Fruit fly (Drosophila melanogaster) whole organism, embryonic: Measurements from ENCODE around the gene TwdlN.
A peak's percentile ranks its signal among the peaks of the same experiment; 100 is the strongest.

Experiments
- Bdp1 ChIP-seq: fragments of 200-800 bp; sonication (Bioruptor generic); optimal IDR thresholded peaks from 3 replicates; lab custom pipeline; 2016; ENCODE audit warnings: missing biosample characterization, missing genetic modification characterization
- Bteb2 ChIP-seq: fragments of 200-800 bp; sonication (Bioruptor generic); optimal IDR thresholded peaks from 2 replicates; lab custom pipeline; 2016; ENCODE audit warnings: missing biosample characterization, missing genetic modification characterization
- CG1024 ChIP-seq: fragments of 200-800 bp; sonication (Bioruptor generic); IDR thresholded peaks from 2 replicates; pipeline ENCODE4 v1.3.6; 2022; ENCODE audit warnings: missing biosample characterization, missing genetic modification characterization
- CG11456 ChIP-seq: fragments of 200-800 bp; sonication (Bioruptor generic); IDR thresholded peaks from 3 replicates; pipeline ENCODE4 v1.3.6; 2022; ENCODE audit warnings: missing biosample characterization, missing genetic modification characterization
- CG12744 ChIP-seq: fragments of 200-800 bp; sonication (Bioruptor generic); optimal IDR thresholded peaks from 2 replicates; lab custom pipeline; 2016; ENCODE audit warnings: missing biosample characterization, missing genetic modification characterization
- CG14667 ChIP-seq: fragments of 200-800 bp; sonication (Bioruptor generic); IDR thresholded peaks from 2 replicates; pipeline ENCODE4 v1.3.6; 2022; ENCODE audit warnings: missing biosample characterization, missing genetic modification characterization
- CG15073 ChIP-seq: fragments of 200-800 bp; sonication (Bioruptor generic); optimal IDR thresholded peaks from 2 replicates; lab custom pipeline; 2016; ENCODE audit warnings: missing biosample characterization, missing genetic modification characterization
- CG15269 ChIP-seq: fragments of 200-800 bp; sonication (Bioruptor generic); optimal IDR thresholded peaks from 2 replicates; lab custom pipeline; 2018; ENCODE audit warnings: missing biosample characterization, mild to moderate bottlenecking, missing genetic modification characterization, moderate library complexity
- CG16813 ChIP-seq: fragments of 200-800 bp; sonication (Bioruptor generic); IDR thresholded peaks from 3 replicates; pipeline ENCODE4 v1.3.6; 2022; ENCODE audit warnings: missing biosample characterization, missing genetic modification characterization; ENCODE audit not compliant: partially characterized antibody
- CG18599 ChIP-seq: fragments of 200-800 bp; sonication (Bioruptor generic); optimal IDR thresholded peaks from 3 replicates; lab custom pipeline; 2017; ENCODE audit warnings: missing biosample characterization, missing genetic modification characterization, mild to moderate bottlenecking, moderate library complexity, missing genetic modification reagents
- CG30020 ChIP-seq: fragments of 200-800 bp; optimal IDR thresholded peaks from 2 replicates; lab custom pipeline; 2019; ENCODE audit warnings: missing biosample characterization, mild to moderate bottlenecking, missing genetic modification characterization, moderate library complexity
- CG32532 ChIP-seq: fragments of 200-800 bp; sonication (Bioruptor generic); IDR thresholded peaks from 2 replicates; pipeline ENCODE4 v1.3.6; 2022; ENCODE audit warnings: missing biosample characterization, missing genetic modification characterization
- CG3838 ChIP-seq: fragments of 200-800 bp; sonication (Bioruptor generic); optimal IDR thresholded peaks from 3 replicates; lab custom pipeline; 2016; ENCODE audit warnings: missing biosample characterization, missing genetic modification characterization
- CG3847 ChIP-seq: fragments of 200-800 bp; sonication (Bioruptor generic); IDR thresholded peaks from 2 replicates; pipeline ENCODE4 v1.3.6; 2022; ENCODE audit warnings: missing biosample characterization, missing genetic modification characterization
- CG4820 ChIP-seq: fragments of 200-800 bp; sonication (Bioruptor generic); optimal IDR thresholded peaks from 3 replicates; lab custom pipeline; 2016; ENCODE audit warnings: missing biosample characterization, missing genetic modification characterization
- CG4854 ChIP-seq: fragments of 200-800 bp; sonication (Bioruptor generic); optimal IDR thresholded peaks from 2 replicates; lab custom pipeline; 2016; ENCODE audit warnings: missing biosample characterization, missing genetic modification characterization, inconsistent platforms
- CG5953 ChIP-seq: fragments of 200-800 bp; sonication (Bioruptor generic); IDR thresholded peaks from 2 replicates; pipeline ENCODE4 v1.3.6; 2022; ENCODE audit warnings: missing biosample characterization, missing genetic modification characterization
- CG6272 ChIP-seq: fragments of 200-800 bp; sonication (Bioruptor generic); IDR thresholded peaks from 2 replicates; pipeline ENCODE4 v1.3.6; 2022; ENCODE audit warnings: missing biosample characterization, missing genetic modification characterization
- CG6654 ChIP-seq: fragments of 200-800 bp; sonication (Bioruptor generic); optimal IDR thresholded peaks from 2 replicates; lab custom pipeline; 2017; ENCODE audit warnings: missing biosample characterization, mild to moderate bottlenecking, missing genetic modification characterization
- CG6765 ChIP-seq: fragments of 200-800 bp; sonication (Bioruptor generic); optimal IDR thresholded peaks from 3 replicates; lab custom pipeline; 2017; ENCODE audit warnings: missing biosample characterization, mild to moderate bottlenecking, missing genetic modification characterization
- D ChIP-seq, 2 experiments: fragments of 200-800 bp in 1 of 2; fragments of >200 bp in 1 of 2; sonication (Bioruptor generic) in 1 of 2; optimal IDR thresholded peaks; 2 replicates in 1 of 2; 3 replicates in 1 of 2; lab custom pipeline; 2017; ENCODE audit warnings: mild to moderate bottlenecking in 1 of 2, missing biosample characterization in 1 of 2, missing genetic modification characterization in 1 of 2, missing genetic modification reagents in 1 of 2
- Dad ChIP-seq: fragments of 200-800 bp; sonication (Bioruptor generic); optimal IDR thresholded peaks from 3 replicates; lab custom pipeline; 2016; ENCODE audit warnings: missing biosample characterization, missing genetic modification characterization
- E2f2 ChIP-seq: fragments of 200-800 bp; sonication (Bioruptor generic); IDR thresholded peaks from 2 replicates; pipeline ENCODE4 v1.3.6; 2022; ENCODE audit warnings: missing biosample characterization, missing genetic modification characterization
- ERR ChIP-seq: fragments of 200-800 bp; sonication (Bioruptor generic); optimal IDR thresholded peaks from 2 replicates; lab custom pipeline; 2016; ENCODE audit warnings: missing biosample characterization, missing genetic modification characterization
- Fer1 ChIP-seq: fragments of 200-800 bp; sonication (Bioruptor generic); optimal IDR thresholded peaks from 2 replicates; lab custom pipeline; 2017; ENCODE audit warnings: missing biosample characterization, mild to moderate bottlenecking, missing genetic modification characterization
- Hmx ChIP-seq: fragments of 200-800 bp; sonication (Bioruptor generic); optimal IDR thresholded peaks from 2 replicates; lab custom pipeline; 2016; ENCODE audit warnings: missing biosample characterization, missing genetic modification characterization
- Max ChIP-seq: fragments of 200-800 bp; sonication (Bioruptor generic); optimal IDR thresholded peaks from 2 replicates; lab custom pipeline; 2016; ENCODE audit warnings: missing biosample characterization, mild to moderate bottlenecking, missing genetic modification characterization
- Mes4 ChIP-seq: fragments of 200-800 bp; sonication (Bioruptor generic); optimal IDR thresholded peaks from 2 replicates; lab custom pipeline; 2016; ENCODE audit warnings: missing biosample characterization, missing genetic modification characterization
- NK7.1 ChIP-seq: fragments of 200-800 bp; sonication (Bioruptor generic); optimal IDR thresholded peaks from 3 replicates; lab custom pipeline; 2016; ENCODE audit warnings: missing biosample characterization, missing genetic modification characterization
- Nf-YA ChIP-seq: fragments of 200-800 bp; sonication (Bioruptor generic); IDR thresholded peaks from 2 replicates; pipeline ENCODE4 v1.3.6; 2022; ENCODE audit warnings: missing biosample characterization, missing genetic modification characterization
- Oaz ChIP-seq: fragments of 200-800 bp; sonication (Bioruptor generic); IDR thresholded peaks from 2 replicates; pipeline ENCODE4 v1.3.6; 2022; ENCODE audit warnings: missing biosample characterization, missing genetic modification characterization
- Sox100B ChIP-seq: fragments of 200-800 bp; sonication (Bioruptor generic); optimal IDR thresholded peaks from 3 replicates; lab custom pipeline; 2018; ENCODE audit warnings: missing biosample characterization, mild to moderate bottlenecking, missing genetic modification characterization
- Sox102F ChIP-seq: fragments of 200-800 bp; sonication (Bioruptor generic); optimal IDR thresholded peaks from 2 replicates; lab custom pipeline; 2018; ENCODE audit warnings: missing biosample characterization, mild to moderate bottlenecking, missing genetic modification characterization, moderate library complexity
- Sry-δ ChIP-seq: fragments of 200-800 bp; sonication (Bioruptor generic); optimal IDR thresholded peaks from 2 replicates; lab custom pipeline; 2016; ENCODE audit warnings: missing biosample characterization, missing genetic modification characterization
- Taf1 ChIP-seq: fragments of 200-800 bp; sonication (Bioruptor generic); IDR thresholded peaks from 2 replicates; pipeline ENCODE4 v1.3.6; 2022; ENCODE audit warnings: missing biosample characterization, missing genetic modification characterization
- Tbp ChIP-seq: fragments of >200 bp; optimal IDR thresholded peaks from 2 replicates; lab custom pipeline; 2018; ENCODE audit warnings: missing biosample characterization, missing genetic modification characterization
- Vsx1 ChIP-seq: fragments of 200-800 bp; sonication (Bioruptor generic); optimal IDR thresholded peaks from 2 replicates; lab custom pipeline; 2017; ENCODE audit warnings: missing biosample characterization, mild to moderate bottlenecking, missing genetic modification characterization, missing genetic modification reagents
- br ChIP-seq: fragments of >200 bp; optimal IDR thresholded peaks from 2 replicates; lab custom pipeline; 2017
- cad ChIP-seq: fragments of >200 bp; optimal IDR thresholded peaks from 2 replicates; lab custom pipeline; 2017; ENCODE audit warnings: missing biosample characterization, missing genetic modification characterization
- exex ChIP-seq: fragments of 200-800 bp; sonication (Bioruptor generic); optimal IDR thresholded peaks from 4 replicates; lab custom pipeline; 2018; ENCODE audit warnings: missing biosample characterization, mild to moderate bottlenecking, missing genetic modification characterization, moderate library complexity
- grau ChIP-seq: fragments of 200-800 bp; optimal IDR thresholded peaks from 3 replicates; lab custom pipeline; 2019; ENCODE audit warnings: missing biosample characterization, mild to moderate bottlenecking, missing genetic modification characterization, moderate library complexity
- gsb ChIP-seq: fragments of 200-800 bp; sonication (Bioruptor generic); IDR thresholded peaks from 2 replicates; pipeline ENCODE4 v1.3.6; 2022; ENCODE audit warnings: missing biosample characterization, missing genetic modification characterization
- h ChIP-seq: fragments of >200 bp; optimal IDR thresholded peaks from 2 replicates; lab custom pipeline; 2017
- maf-S ChIP-seq: fragments of 200-800 bp; sonication (Bioruptor generic); optimal IDR thresholded peaks from 2 replicates; lab custom pipeline; 2016; ENCODE audit warnings: missing biosample characterization, missing genetic modification characterization
- mld ChIP-seq: fragments of 200-800 bp; sonication (Bioruptor generic); IDR thresholded peaks from 3 replicates; pipeline ENCODE4 v1.3.6; 2022; ENCODE audit warnings: missing biosample characterization, missing genetic modification characterization; ENCODE audit not compliant: partially characterized antibody
- nerfin-2 ChIP-seq: fragments of 200-800 bp; sonication (Bioruptor generic); IDR thresholded peaks from 2 replicates; pipeline ENCODE4 v1.3.6; 2022; ENCODE audit warnings: missing biosample characterization, missing genetic modification characterization; ENCODE audit not compliant: partially characterized antibody
- p53 ChIP-seq: fragments of 200-800 bp; sonication (Bioruptor generic); optimal IDR thresholded peaks from 2 replicates; lab custom pipeline; 2016; ENCODE audit warnings: missing biosample characterization, missing genetic modification characterization
- peb ChIP-seq: fragments of 200-800 bp; sonication (Bioruptor generic); IDR thresholded peaks from 2 replicates; pipeline ENCODE4 v1.3.6; 2022; ENCODE audit warnings: missing biosample characterization, missing genetic modification characterization
- schlank ChIP-seq: fragments of 200-800 bp; sonication (Bioruptor generic); optimal IDR thresholded peaks from 2 replicates; lab custom pipeline; 2018; ENCODE audit warnings: missing biosample characterization, mild to moderate bottlenecking, missing genetic modification characterization
- tap ChIP-seq: fragments of 200-800 bp; optimal IDR thresholded peaks from 3 replicates; lab custom pipeline; 2019; ENCODE audit warnings: missing biosample characterization, mild to moderate bottlenecking, missing genetic modification characterization, moderate library complexity
- unc-4 ChIP-seq: fragments of 200-800 bp; sonication (Bioruptor generic); IDR thresholded peaks from 2 replicates; pipeline ENCODE4 v1.3.6; 2022; ENCODE audit warnings: missing biosample characterization, missing genetic modification characterization; ENCODE audit not compliant: partially characterized antibody
- unpg ChIP-seq: fragments of 200-800 bp; sonication (Bioruptor generic); optimal IDR thresholded peaks from 3 replicates; lab custom pipeline; 2018; ENCODE audit warnings: missing biosample characterization, mild to moderate bottlenecking, missing genetic modification characterization, moderate library complexity

The TwdlN gene

dm6 chr3R:26654594-26654993 is 22.9 kb downstream of the TwdlN start (continued):
- TF ChIP-seq cad (GFP tag; lab: Kevin White, UChicago) (no peak), p53 (GFP tag; lab: Kevin White, UChicago) (no peak), Sox100B (GFP tag; lab: Kevin White, UChicago) (peak; percentile 54), Bteb2 (GFP tag; lab: Kevin White, UChicago) (peak; percentile 4), CG6765 (GFP tag; lab: Kevin White, UChicago) (peak; percentile 5), Taf1 (GFP tag; lab: Robert Waterston, UW) (no peak), CG15269 (tag; lab: Kevin White, UChicago) (peak; percentile 56), CG4854 (GFP tag; lab: Kevin White, UChicago) (no peak), CG3838 (GFP tag; lab: Kevin White, UChicago) (no peak), unpg (peak; percentile 57), D (optimal IDR thresholded peaks at IDR 0.05; lab: Kevin White, UChicago) (no peak), D (GFP tag; optimal IDR thresholded peaks at IDR 0.05; lab: Kevin White, UChicago) (peak; percentile 16), CG16813 (no peak), grau (tag; lab: Kevin White, UChicago) (no peak), Mes4 (GFP tag; lab: Kevin White, UChicago) (peak; percentile 19), CG3847 (GFP tag; lab: Robert Waterston, UW) (peak; percentile 39; the same call in 1 of the 2 replicates), Sox102F (GFP tag; lab: Kevin White, UChicago) (peak; percentile 61), h (lab: Kevin White, UChicago) (no peak), CG32532 (GFP tag; lab: Robert Waterston, UW) (peak; percentile 70; the same call in 1 of the 2 replicates), Sry-δ (GFP tag; lab: Kevin White, UChicago) (no peak), schlank (no peak), Max (no peak), Tbp (GFP tag; lab: Kevin White, UChicago) (no peak), CG6654 (no peak), exex (tag; lab: Kevin White, UChicago) (no peak), mld (no peak), Oaz (GFP tag; lab: Robert Waterston, UW) (no peak), Nf-YA (GFP tag; lab: Robert Waterston, UW) (peak; percentile 36; the same call in 1 of the 2 replicates), Bdp1 (GFP tag; lab: Kevin White, UChicago) (no peak), CG11456 (GFP tag; lab: Robert Waterston, UW) (peak; percentile 30; the same call in 1 of the 3 replicates), unc-4 (GFP tag; lab: Robert Waterston, UW) (no peak), CG12744 (GFP tag; lab: Kevin White, UChicago) (peak; percentile 23), Fer1 (peak; percentile 72), maf-S (peak; percentile 22), CG4820 (peak; percentile 42), CG1024 (GFP tag; lab: Robert Waterston, UW) (peak; percentile 23; the same call in 1 of the 2 replicates), Dad (GFP tag; lab: Kevin White, UChicago) (no peak), br (lab: Kevin White, UChicago) (no peak), CG30020 (no peak), Vsx1 (GFP tag; lab: Kevin White, UChicago) (peak; percentile 60), NK7.1 (no peak), CG6272 (GFP tag; lab: Robert Waterston, UW) (peak; percentile 25; the same call in 1 of the 2 replicates), tap (tag; lab: Kevin White, UChicago) (no peak), CG18599 (GFP tag; lab: Kevin White, UChicago) (peak; percentile 69), E2f2 (GFP tag; lab: Robert Waterston, UW) (peak; percentile 41), CG5953 (GFP tag; lab: Robert Waterston, UW) (peak; percentile 37; the same call in 1 of the 2 replicates), nerfin-2 (GFP tag; lab: Robert Waterston, UW) (no peak), gsb (GFP tag; lab: Robert Waterston, UW) (0 out of 2 replicates have a peak, but pooled peaks have one; percentile 17), Hmx (peak; percentile 4), CG14667 (GFP tag; lab: Robert Waterston, UW) (peak; percentile 54), peb (no peak), CG15073 (GFP tag; lab: Kevin White, UChicago) (no peak), ERR (GFP tag; lab: Kevin White, UChicago) (no peak)
